Worm (Caenorhabditis elegans) whole organism, L1 larva: ENCODE measurements around the gene EEED8.4.

Source experiments
- C04F5.9 ChIP-seq: sonication (generic microtip); optimal IDR thresholded peaks from 2 replicates; lab custom pipeline; 2016; ENCODE audit warnings: missing genetic modification characterization, missing compliant biosample characterization
- C16A3.4 ChIP-seq: fragments of 150-350 bp; optimal IDR thresholded peaks from 2 replicates; lab custom pipeline; 2014; ENCODE audit warnings: missing biosample characterization, missing genetic modification characterization
- C34B4.2 ChIP-seq: sonication (generic microtip); optimal IDR thresholded peaks from 2 replicates; lab custom pipeline; 2017; ENCODE audit warnings: mild to moderate bottlenecking, missing genetic modification characterization, missing compliant biosample characterization
- F16B12.6 ChIP-seq: fragments of 150-350 bp; optimal IDR thresholded peaks from 2 replicates; lab custom pipeline; 2014; ENCODE audit warnings: missing biosample characterization, missing genetic modification characterization
- aha-1 ChIP-seq: fragments of 150-350 bp; optimal IDR thresholded peaks from 2 replicates; lab custom pipeline; 2014; ENCODE audit warnings: missing biosample characterization, missing genetic modification characterization
- alr-1 ChIP-seq: fragments of 200-800 bp; sonication (Bioruptor generic); optimal IDR thresholded peaks from 2 replicates; lab custom pipeline; 2018; ENCODE audit warnings: borderline replicate concordance, mild to moderate bottlenecking, missing genetic modification characterization, missing compliant biosample characterization
- ceh-8 ChIP-seq: fragments of 200-800 bp; sonication (Bioruptor generic); optimal IDR thresholded peaks from 2 replicates; lab custom pipeline; 2018; ENCODE audit warnings: mild to moderate bottlenecking, missing genetic modification characterization, moderate library complexity, missing compliant biosample characterization
- ceh-82 ChIP-seq, 3 experiments: fragments of 150-350 bp in 1 of 3; sonication (generic microtip) in 2 of 3; optimal IDR thresholded peaks; 2 replicates each; lab custom pipeline; 2014 to 2017; ENCODE audit warnings: missing biosample characterization in 3 of 3, missing genetic modification characterization in 3 of 3
- ceh-88 ChIP-seq: fragments of 200-800 bp; sonication (Bioruptor generic); IDR thresholded peaks from 2 replicates; pipeline ENCODE4 v1.3.6; 2022; ENCODE audit warnings: missing genetic modification characterization, missing compliant biosample characterization
- ces-1 ChIP-seq: fragments of 150-350 bp; optimal IDR thresholded peaks from 2 replicates; lab custom pipeline; 2014; ENCODE audit warnings: missing biosample characterization, missing genetic modification reagents, missing genetic modification characterization
- dpl-1 ChIP-seq, 3 experiments: fragments of 150-350 bp in 2 of 3; sonication (generic microtip) in 1 of 3; optimal IDR thresholded peaks; 2 replicates each; lab custom pipeline; 2014 to 2017; ENCODE audit warnings: missing biosample characterization in 3 of 3, missing genetic modification characterization in 3 of 3, missing genetic modification reagents in 3 of 3
- dsc-1 ChIP-seq: sonication (generic microtip); optimal IDR thresholded peaks from 2 replicates; lab custom pipeline; 2016; ENCODE audit warnings: mild to moderate bottlenecking, missing genetic modification characterization, missing compliant biosample characterization
- efl-1 ChIP-seq, 4 experiments: fragments of 150-350 bp; optimal IDR thresholded peaks in 3 of 4; peaks in 1 of 4; 1 replicate in 1 of 4; 2 replicates in 3 of 4; lab custom pipeline; 2014; ENCODE audit warnings: missing biosample characterization in 2 of 4, missing genetic modification characterization in 2 of 4, missing genetic modification reagents in 2 of 4
- egl-13 ChIP-seq: sonication (generic microtip); optimal IDR thresholded peaks from 2 replicates; lab custom pipeline; 2016; ENCODE audit warnings: missing genotype, missing genetic modification reagents, missing genetic modification characterization, missing compliant biosample characterization
- egl-27 ChIP-seq, 2 experiments: fragments of 150-350 bp in 1 of 2; sonication (generic microtip); optimal IDR thresholded peaks; 3 replicates each; lab custom pipeline; 2017 to 2018; ENCODE audit warnings: missing biosample characterization in 2 of 2, missing genetic modification characterization in 2 of 2, missing genetic modification reagents in 2 of 2
- elt-3 ChIP-seq, 6 experiments: fragments of 150-350 bp in 1 of 6; sonication (generic microtip); optimal IDR thresholded peaks; 2 replicates each; lab custom pipeline; 2017 to 2018; ENCODE audit warnings: missing biosample characterization in 6 of 6, missing genetic modification characterization in 6 of 6, inconsistent platforms in 1 of 6
- fkh-10 ChIP-seq: sonication (generic microtip); optimal IDR thresholded peaks from 2 replicates; lab custom pipeline; 2017; ENCODE audit warnings: missing biosample characterization, missing genetic modification reagents, missing genetic modification characterization
- fkh-4 ChIP-seq: sonication (generic microtip); optimal IDR thresholded peaks from 2 replicates; lab custom pipeline; 2016; ENCODE audit warnings: missing compliant biosample characterization, missing genetic modification characterization, borderline replicate concordance
- grh-1 ChIP-seq: fragments of 200-800 bp; sonication (Bioruptor generic); IDR thresholded peaks from 2 replicates; pipeline ENCODE4 v1.3.6; 2022; ENCODE audit warnings: missing genetic modification reagents, missing genetic modification characterization, missing compliant biosample characterization
- hlh-17 ChIP-seq: fragments of 200-800 bp; sonication (Bioruptor generic); optimal IDR thresholded peaks from 2 replicates; lab custom pipeline; 2018; ENCODE audit warnings: missing genetic modification characterization, mild to moderate bottlenecking, missing compliant biosample characterization, moderate library complexity, borderline replicate concordance
- hlh-4 ChIP-seq: sonication (generic microtip); optimal IDR thresholded peaks from 2 replicates; lab custom pipeline; 2016; ENCODE audit warnings: mild to moderate bottlenecking, missing genetic modification characterization, missing compliant biosample characterization
- hpl-2 ChIP-seq: fragments of 150-350 bp; optimal IDR thresholded peaks from 2 replicates; lab custom pipeline; 2014; ENCODE audit warnings: missing biosample characterization, missing genetic modification reagents, missing genetic modification characterization
- isw-1 ChIP-seq: fragments of 200-800 bp; sonication (Bioruptor generic); IDR thresholded peaks from 2 replicates; pipeline ENCODE4 v1.3.6; 2022; ENCODE audit warnings: missing genetic modification characterization, missing compliant biosample characterization
- lin-13 ChIP-seq: fragments of 150-350 bp; optimal IDR thresholded peaks from 2 replicates; lab custom pipeline; 2014; ENCODE audit warnings: missing biosample characterization, missing genetic modification reagents, missing genetic modification characterization
- lin-35 ChIP-seq, 2 experiments: fragments of 150-350 bp; optimal IDR thresholded peaks; 2 replicates each; lab custom pipeline; 2014; ENCODE audit warnings: missing biosample characterization in 2 of 2, missing genetic modification characterization in 2 of 2, missing genetic modification reagents in 2 of 2
- lin-39 ChIP-seq: fragments of 150-350 bp; optimal IDR thresholded peaks from 2 replicates; lab custom pipeline; 2014; ENCODE audit warnings: missing biosample characterization, missing genetic modification reagents, missing genetic modification characterization
- lir-3 ChIP-seq: sonication (generic microtip); optimal IDR thresholded peaks from 2 replicates; lab custom pipeline; 2016; ENCODE audit warnings: mild to moderate bottlenecking, missing genetic modification characterization, moderate library complexity, missing compliant biosample characterization; ENCODE audit not compliant: poor library complexity
- lsy-2 ChIP-seq, 2 experiments: fragments of 150-350 bp; optimal IDR thresholded peaks; 2 replicates each; lab custom pipeline; 2014; ENCODE audit warnings: missing biosample characterization in 2 of 2, missing genetic modification characterization in 2 of 2
- mab-9 ChIP-seq: fragments of 200-800 bp; sonication (Bioruptor generic); IDR thresholded peaks from 2 replicates; pipeline ENCODE4 v1.3.6; 2022; ENCODE audit warnings: missing genetic modification reagents, missing genetic modification characterization, missing compliant biosample characterization
- mdl-1 ChIP-seq, 2 experiments: fragments of 150-350 bp; optimal IDR thresholded peaks; 2 replicates each; lab custom pipeline; 2014 to 2017; ENCODE audit warnings: missing biosample characterization in 2 of 2, missing genetic modification characterization in 2 of 2, inconsistent platforms in 1 of 2
- mep-1 ChIP-seq: fragments of 150-350 bp; optimal IDR thresholded peaks from 2 replicates; lab custom pipeline; 2014; ENCODE audit warnings: missing biosample characterization, missing genetic modification characterization
- nhr-12 ChIP-seq: sonication (generic microtip); optimal IDR thresholded peaks from 2 replicates; lab custom pipeline; 2017; ENCODE audit warnings: missing biosample characterization, missing genetic modification characterization
- nhr-19 ChIP-seq: fragments of 200-800 bp; sonication (Bioruptor generic); conservative IDR thresholded peaks from 2 replicates; pipeline ENCODE4 v1.3.6; 2022; ENCODE audit warnings: missing genetic modification characterization, missing compliant biosample characterization
- nhr-237 ChIP-seq: fragments of 150-350 bp; optimal IDR thresholded peaks from 2 replicates; lab custom pipeline; 2014; ENCODE audit warnings: missing biosample characterization, missing genetic modification characterization
- nhr-28 ChIP-seq: fragments of 150-350 bp; optimal IDR thresholded peaks from 2 replicates; lab custom pipeline; 2014; ENCODE audit warnings: missing biosample characterization, missing genetic modification characterization
- nhr-47 ChIP-seq: sonication (generic microtip); optimal IDR thresholded peaks from 2 replicates; lab custom pipeline; 2016; ENCODE audit warnings: mild to moderate bottlenecking, missing genetic modification characterization, moderate library complexity, missing compliant biosample characterization
- nhr-71 ChIP-seq: sonication (generic microtip); optimal IDR thresholded peaks from 2 replicates; lab custom pipeline; 2016; ENCODE audit warnings: mild to moderate bottlenecking, missing genetic modification characterization, moderate library complexity, missing compliant biosample characterization
- nhr-77 ChIP-seq: fragments of 150-350 bp; optimal IDR thresholded peaks from 2 replicates; lab custom pipeline; 2014; ENCODE audit warnings: missing biosample characterization, missing genetic modification characterization
- nhr-84 ChIP-seq: sonication (generic microtip); optimal IDR thresholded peaks from 2 replicates; lab custom pipeline; 2017; ENCODE audit warnings: missing biosample characterization, missing genetic modification characterization
- pax-3 ChIP-seq: fragments of 200-800 bp; sonication (Bioruptor generic); optimal IDR thresholded peaks from 2 replicates; lab custom pipeline; 2018; ENCODE audit warnings: mild to moderate bottlenecking, missing genetic modification characterization, moderate library complexity, missing compliant biosample characterization
- skn-1 ChIP-seq: fragments of 150-350 bp; optimal IDR thresholded peaks from 2 replicates; lab custom pipeline; 2014; ENCODE audit warnings: missing biosample characterization, missing genetic modification characterization
- sup-37 ChIP-seq: fragments of 200-800 bp; sonication (Bioruptor generic); optimal IDR thresholded peaks from 2 replicates; lab custom pipeline; 2018; ENCODE audit warnings: mild to moderate bottlenecking, missing genetic modification characterization, missing compliant biosample characterization
- tbx-2 ChIP-seq: sonication (generic microtip); optimal IDR thresholded peaks from 2 replicates; lab custom pipeline; 2016; ENCODE audit warnings: missing genetic modification characterization, missing compliant biosample characterization
- unc-130 ChIP-seq: fragments of 150-350 bp; optimal IDR thresholded peaks from 2 replicates; lab custom pipeline; 2017; ENCODE audit warnings: missing biosample characterization, missing genetic modification characterization, inconsistent platforms
- unc-30 ChIP-seq: sonication (generic microtip); optimal IDR thresholded peaks from 2 replicates; lab custom pipeline; 2017; ENCODE audit warnings: missing biosample characterization, missing genetic modification characterization
- unc-86 ChIP-seq: sonication (generic microtip); optimal IDR thresholded peaks from 2 replicates; lab custom pipeline; 2016; ENCODE audit warnings: missing genetic modification characterization, missing compliant biosample characterization
- unc-98 ChIP-seq: fragments of 200-800 bp; sonication (Bioruptor generic); IDR thresholded peaks from 2 replicates; pipeline ENCODE4 v1.3.6; 2022; ENCODE audit warnings: missing genetic modification characterization, missing compliant biosample characterization
- vab-15 ChIP-seq: sonication (generic microtip); optimal IDR thresholded peaks from 2 replicates; lab custom pipeline; 2017; ENCODE audit warnings: missing genotype, mild to moderate bottlenecking, missing genetic modification characterization, missing compliant biosample characterization
- xbp-1 ChIP-seq: sonication (generic microtip); optimal IDR thresholded peaks from 2 replicates; lab custom pipeline; 2016; ENCODE audit warnings: missing genetic modification characterization, missing compliant biosample characterization
- ztf-4 ChIP-seq: fragments of 150-350 bp; optimal IDR thresholded peaks from 2 replicates; lab custom pipeline; 2014; ENCODE audit warnings: missing biosample characterization, missing genetic modification characterization

EEED8.4 gene

ce11 chrII:5373275-5374047, 35.7 kb upstream of the EEED8.4 start, which contains the start of the genes agt-2 and F09E5.3:
TSS of gene agt-2 (minus strand) at chrII:5373827.
TSS of gene F09E5.3 (plus strand) at chrII:5373997.
- TF ChIP-seq unc-30 (tag; lab: Kevin White, UChicago) (no peak), hlh-4 (tag; lab: Kevin White, UChicago) (no peak), nhr-71 (peak; percentile 97), elt-3 (tag; optimal IDR thresholded peaks at IDR 0.05; lab: Kevin White, UChicago) (peak in 3 of 6 experiments; percentile 43 to 81 (median 77)), xbp-1 (tag; lab: Kevin White, UChicago) (peak; percentile 95), nhr-84 (no peak), C34B4.2 (no peak), egl-27 (tag; optimal IDR thresholded peaks at IDR 0.05; lab: Kevin White, UChicago) (peak; percentile 1 to 14), unc-98 (GFP tag; lab: Robert Waterston, UW) (no peak), fkh-10 (GFP tag; lab: Kevin White, UChicago) (peak; percentile 71), dpl-1 (GFP tag; optimal IDR thresholded peaks at IDR 0.05; lab: Kevin White, UChicago) (peak; percentile 88 to 91 (median 90)), ceh-82 (tag; optimal IDR thresholded peaks at IDR 0.05; lab: Kevin White, UChicago) (peak; percentile 92 to 95 (median 93)), nhr-77 (peak; percentile 86), unc-130 (tag; lab: Kevin White, UChicago) (peak; percentile 95), lir-3 (tag; lab: Kevin White, UChicago) (peak; percentile 87), hpl-2 (GFP tag; lab: Kevin White, UChicago) (peak; percentile 63), ces-1 (no peak), mep-1 (tag; lab: Kevin White, UChicago) (peak; percentile 98), lin-35 (GFP tag; optimal IDR thresholded peaks at IDR 0.05; lab: Kevin White, UChicago) (peak; percentile 93), mdl-1 (tag; optimal IDR thresholded peaks at IDR 0.05; lab: Kevin White, UChicago) (peak in 1 of 2 experiments; percentile 84), tbx-2 (peak; percentile 94), grh-1 (peak; percentile 87), ztf-4 (tag; lab: Kevin White, UChicago) (peak; percentile 91), pax-3 (tag; lab: Kevin White, UChicago) (peak; percentile 83), sup-37 (peak; percentile 79), C16A3.4 (tag; lab: Kevin White, UChicago) (peak; percentile 95), ceh-8 (peak; percentile 85), alr-1 (tag; lab: Kevin White, UChicago) (no peak), efl-1 (optimal IDR thresholded peaks at IDR 0.05; lab: Kevin White, UChicago) (peak; percentile 91 to 94), efl-1 (GFP tag; optimal IDR thresholded peaks at IDR 0.05 in 1 of 2; lab: Kevin White, UChicago) (peak; percentile 88 to 99), unc-86 (peak; percentile 93), ceh-88 (GFP tag; lab: Robert Waterston, UW) (peak; percentile 78), C04F5.9 (tag; lab: Kevin White, UChicago) (peak; percentile 81), lin-13 (GFP tag; lab: Kevin White, UChicago) (peak; percentile 88), nhr-47 (tag; lab: Kevin White, UChicago) (peak; percentile 96), aha-1 (peak; percentile 20), hlh-17 (GFP tag; lab: Kevin White, UChicago) (no peak), lin-39 (tag; lab: Kevin White, UChicago) (peak; percentile 94), vab-15 (peak; percentile 25), isw-1 (peak; percentile 86), nhr-237 (tag; lab: Kevin White, UChicago) (peak; percentile 75), skn-1 (tag; lab: Kevin White, UChicago) (peak; percentile 94), nhr-28 (tag; lab: Kevin White, UChicago) (no peak), lsy-2 (tag; optimal IDR thresholded peaks at IDR 0.05; lab: Kevin White, UChicago) (peak; percentile 95 to 97), fkh-4 (tag; lab: Kevin White, UChicago) (peak; percentile 13), dsc-1 (tag; lab: Kevin White, UChicago) (peak; percentile 95), nhr-19 (GFP tag; lab: Robert Waterston, UW) (peak; percentile 93), mab-9 (peak; percentile 88), F16B12.6 (tag; lab: Kevin White, UChicago) (peak; percentile 76), nhr-12 (no peak), egl-13 (peak; percentile 84)
